Worm (Caenorhabditis elegans): ENCODE measurements around the gene F49C12.11.

- TF ChIP-seq aly-2 (tag; optimal IDR thresholded peaks at IDR 0.05) = no peak
- no peak for TF ChIP-seq ama-1 (optimal IDR thresholded peaks at IDR 0.05)
- TF ChIP-seq ZK546.5 (tag; optimal IDR thresholded peaks at IDR 0.05) = no peak
Observed at ce11 chrIV:9304617-9305016, 14.6 kb upstream of the F49C12.11 start, which contains the start of gene F49C12.5.
